Fruit fly (Drosophila melanogaster) whole organism, embryonic: Measurements from ENCODE around the gene CG4456.

Experiments
- CG11456 ChIP-seq: fragments of 200-800 bp; sonication (Bioruptor generic); IDR thresholded peaks from 3 replicates; pipeline ENCODE4 v1.3.6; 2022; ENCODE audit warnings: missing biosample characterization, missing genetic modification characterization
- CG11560 ChIP-seq: fragments of 200-800 bp; sonication (Bioruptor generic); IDR thresholded peaks from 3 replicates; pipeline ENCODE4 v1.3.6; 2022; ENCODE audit warnings: missing biosample characterization, missing genetic modification characterization
- CG11723 ChIP-seq: fragments of 200-800 bp; sonication (Bioruptor generic); optimal IDR thresholded peaks from 2 replicates; lab custom pipeline; 2017; ENCODE audit warnings: missing biosample characterization, mild to moderate bottlenecking, missing genetic modification characterization
- CG15514 ChIP-seq: fragments of 200-800 bp; sonication (Bioruptor generic); optimal IDR thresholded peaks from 3 replicates; lab custom pipeline; 2017; ENCODE audit warnings: missing biosample characterization, missing genetic modification characterization, mild to moderate bottlenecking, moderate library complexity, missing genetic modification reagents
- CG16813 ChIP-seq: fragments of 200-800 bp; sonication (Bioruptor generic); IDR thresholded peaks from 3 replicates; pipeline ENCODE4 v1.3.6; 2022; ENCODE audit warnings: missing biosample characterization, missing genetic modification characterization; ENCODE audit not compliant: partially characterized antibody
- CG16815 ChIP-seq: fragments of 200-800 bp; sonication (Bioruptor generic); optimal IDR thresholded peaks from 3 replicates; lab custom pipeline; 2017; ENCODE audit warnings: missing biosample characterization, mild to moderate bottlenecking, missing genetic modification characterization
- CG17359 ChIP-seq: fragments of 200-800 bp; sonication (Bioruptor generic); optimal IDR thresholded peaks from 3 replicates; lab custom pipeline; 2018; ENCODE audit warnings: missing biosample characterization, mild to moderate bottlenecking, missing genetic modification characterization, moderate library complexity
- CG31365 ChIP-seq: fragments of 200-800 bp; sonication (Bioruptor generic); optimal IDR thresholded peaks from 2 replicates; lab custom pipeline; 2018; ENCODE audit warnings: missing biosample characterization, mild to moderate bottlenecking, missing genetic modification characterization
- CG32772 ChIP-seq: fragments of 200-800 bp; sonication (Bioruptor generic); IDR thresholded peaks from 2 replicates; pipeline ENCODE4 v1.3.6; 2022; ENCODE audit warnings: missing biosample characterization, missing genetic modification characterization
- CG34422 ChIP-seq: fragments of 200-800 bp; sonication (Bioruptor generic); IDR thresholded peaks from 3 replicates; pipeline ENCODE4 v1.3.6; 2022; ENCODE audit warnings: missing biosample characterization, missing genetic modification characterization
- CG3847 ChIP-seq: fragments of 200-800 bp; sonication (Bioruptor generic); IDR thresholded peaks from 2 replicates; pipeline ENCODE4 v1.3.6; 2022; ENCODE audit warnings: missing biosample characterization, missing genetic modification characterization
- CG4820 ChIP-seq: fragments of 200-800 bp; sonication (Bioruptor generic); optimal IDR thresholded peaks from 3 replicates; lab custom pipeline; 2016; ENCODE audit warnings: missing biosample characterization, missing genetic modification characterization
- CG6175 ChIP-seq: fragments of 200-800 bp; sonication (Bioruptor generic); IDR thresholded peaks from 3 replicates; pipeline ENCODE4 v1.3.6; 2022; ENCODE audit warnings: missing biosample characterization, missing genetic modification characterization
- CG6654 ChIP-seq: fragments of 200-800 bp; sonication (Bioruptor generic); optimal IDR thresholded peaks from 2 replicates; lab custom pipeline; 2017; ENCODE audit warnings: missing biosample characterization, mild to moderate bottlenecking, missing genetic modification characterization
- CG6689 ChIP-seq: fragments of 200-800 bp; sonication (Bioruptor generic); IDR thresholded peaks from 2 replicates; pipeline ENCODE4 v1.3.6; 2022; ENCODE audit warnings: missing biosample characterization, missing genetic modification characterization
- CG7987 ChIP-seq: fragments of 200-800 bp; sonication (Bioruptor generic); optimal IDR thresholded peaks from 2 replicates; lab custom pipeline; 2018; ENCODE audit warnings: missing biosample characterization, mild to moderate bottlenecking, missing genetic modification characterization, moderate library complexity
- CG8281 ChIP-seq: fragments of 200-800 bp; sonication (Bioruptor generic); optimal IDR thresholded peaks from 2 replicates; lab custom pipeline; 2018; ENCODE audit warnings: missing biosample characterization, mild to moderate bottlenecking, missing genetic modification characterization, moderate library complexity
- CG8765 ChIP-seq: fragments of 200-800 bp; sonication (Bioruptor generic); IDR thresholded peaks from 2 replicates; pipeline ENCODE4 v1.3.6; 2022; ENCODE audit warnings: missing biosample characterization, missing genetic modification characterization
- CrebB ChIP-seq: fragments of 200-800 bp; sonication (Bioruptor generic); optimal IDR thresholded peaks from 3 replicates; lab custom pipeline; 2018; ENCODE audit warnings: missing biosample characterization, mild to moderate bottlenecking, missing genetic modification characterization
- Doc3 ChIP-seq: fragments of 200-800 bp; sonication (Bioruptor generic); IDR thresholded peaks from 3 replicates; pipeline ENCODE4 v1.3.6; 2022; ENCODE audit warnings: missing biosample characterization, missing genetic modification characterization; ENCODE audit not compliant: partially characterized antibody
- Drgx ChIP-seq: fragments of 200-800 bp; sonication (Bioruptor generic); IDR thresholded peaks from 2 replicates; pipeline ENCODE4 v1.3.6; 2022; ENCODE audit warnings: missing biosample characterization, missing genetic modification characterization
- Fer1 ChIP-seq: fragments of 200-800 bp; sonication (Bioruptor generic); optimal IDR thresholded peaks from 2 replicates; lab custom pipeline; 2017; ENCODE audit warnings: missing biosample characterization, mild to moderate bottlenecking, missing genetic modification characterization
- Gug ChIP-seq: fragments of 200-800 bp; sonication (Bioruptor generic); IDR thresholded peaks from 4 replicates; pipeline ENCODE4 v1.3.6; 2022; ENCODE audit warnings: missing biosample characterization, missing genetic modification characterization
- Lhr ChIP-seq: fragments of 200-800 bp; sonication (Bioruptor generic); optimal IDR thresholded peaks from 3 replicates; lab custom pipeline; 2017; ENCODE audit warnings: mild to moderate bottlenecking, missing biosample characterization, missing genetic modification reagents, missing genetic modification characterization
- MBD-R2 ChIP-seq: fragments of 200-800 bp; sonication (Bioruptor generic); IDR thresholded peaks from 2 replicates; pipeline ENCODE4 v1.3.6; 2022; ENCODE audit warnings: missing biosample characterization, missing genetic modification characterization
- NC2β ChIP-seq: fragments of 200-800 bp; sonication (Bioruptor generic); optimal IDR thresholded peaks from 2 replicates; lab custom pipeline; 2016; ENCODE audit warnings: missing biosample characterization, missing genetic modification characterization
- Rfx ChIP-seq: fragments of 200-800 bp; sonication (Bioruptor generic); IDR thresholded peaks from 2 replicates; pipeline ENCODE4 v1.3.6; 2022; ENCODE audit warnings: missing biosample characterization, missing genetic modification characterization
- Rx ChIP-seq: fragments of 200-800 bp; sonication (Bioruptor generic); IDR thresholded peaks from 2 replicates; pipeline ENCODE4 v1.3.6; 2022; ENCODE audit warnings: missing biosample characterization, missing genetic modification characterization
- Xrp1 ChIP-seq: fragments of 200-800 bp; sonication (Bioruptor generic); IDR thresholded peaks from 2 replicates; pipeline ENCODE4 v1.3.6; 2022; ENCODE audit warnings: missing biosample characterization, missing genetic modification characterization
- ac ChIP-seq: fragments of 200-800 bp; sonication (Bioruptor generic); optimal IDR thresholded peaks from 3 replicates; lab custom pipeline; 2017; ENCODE audit warnings: missing biosample characterization, mild to moderate bottlenecking, missing genetic modification characterization
- ara ChIP-seq: fragments of 200-800 bp; sonication (Bioruptor generic); IDR thresholded peaks from 2 replicates; pipeline ENCODE4 v1.3.6; 2022; ENCODE audit warnings: missing biosample characterization, missing genetic modification characterization
- ase ChIP-seq: fragments of 200-800 bp; sonication (Bioruptor generic); IDR thresholded peaks from 3 replicates; pipeline ENCODE4 v1.3.6; 2022; ENCODE audit warnings: missing biosample characterization, missing genetic modification characterization
- ci ChIP-seq: fragments of 200-800 bp; sonication (Bioruptor generic); IDR thresholded peaks from 3 replicates; pipeline ENCODE4 v1.3.6; 2022; ENCODE audit warnings: missing biosample characterization, missing genetic modification characterization
- dysf ChIP-seq: fragments of 200-800 bp; sonication (Bioruptor generic); IDR thresholded peaks from 3 replicates; pipeline ENCODE4 v1.3.6; 2022; ENCODE audit warnings: missing biosample characterization, missing genetic modification characterization
- emc ChIP-seq: fragments of 200-800 bp; sonication (Bioruptor generic); optimal IDR thresholded peaks from 2 replicates; lab custom pipeline; 2016; ENCODE audit warnings: missing biosample characterization, missing genetic modification characterization
- gcm ChIP-seq: fragments of 200-800 bp; sonication (Bioruptor generic); optimal IDR thresholded peaks from 2 replicates; lab custom pipeline; 2019; ENCODE audit warnings: missing biosample characterization, mild to moderate bottlenecking, missing genetic modification characterization, moderate library complexity
- gfzf ChIP-seq: fragments of 200-800 bp; sonication (Bioruptor generic); optimal IDR thresholded peaks from 2 replicates; lab custom pipeline; 2016; ENCODE audit warnings: missing biosample characterization, mild to moderate bottlenecking, missing genetic modification characterization, moderate library complexity
- gsb ChIP-seq: fragments of 200-800 bp; sonication (Bioruptor generic); IDR thresholded peaks from 2 replicates; pipeline ENCODE4 v1.3.6; 2022; ENCODE audit warnings: missing biosample characterization, missing genetic modification characterization
- inv ChIP-seq: fragments of 200-800 bp; sonication (Bioruptor generic); IDR thresholded peaks from 2 replicates; pipeline ENCODE4 v1.3.6; 2022; ENCODE audit warnings: missing biosample characterization, missing genetic modification characterization; ENCODE audit not compliant: partially characterized antibody
- kni ChIP-seq: fragments of 200-800 bp; sonication (Bioruptor generic); optimal IDR thresholded peaks from 3 replicates; lab custom pipeline; 2017; ENCODE audit warnings: mild to moderate bottlenecking, missing biosample characterization, missing genetic modification reagents, missing genetic modification characterization
- maf-S ChIP-seq: fragments of 200-800 bp; sonication (Bioruptor generic); optimal IDR thresholded peaks from 2 replicates; lab custom pipeline; 2016; ENCODE audit warnings: missing biosample characterization, missing genetic modification characterization
- pfk ChIP-seq: fragments of 200-800 bp; sonication (Bioruptor generic); optimal IDR thresholded peaks from 2 replicates; lab custom pipeline; 2018; ENCODE audit warnings: missing biosample characterization, mild to moderate bottlenecking, missing genetic modification characterization, moderate library complexity
- pzg ChIP-seq: fragments of 200-800 bp; sonication (Bioruptor generic); optimal IDR thresholded peaks from 3 replicates; lab custom pipeline; 2018; ENCODE audit warnings: missing biosample characterization, mild to moderate bottlenecking, missing genetic modification characterization, moderate library complexity
- ro ChIP-seq: fragments of 200-800 bp; sonication (Bioruptor generic); IDR thresholded peaks from 2 replicates; pipeline ENCODE4 v1.3.6; 2022; ENCODE audit warnings: missing biosample characterization, missing genetic modification characterization
- row ChIP-seq: fragments of 200-800 bp; sonication (Bioruptor generic); IDR thresholded peaks from 3 replicates; pipeline ENCODE4 v1.3.6; 2022; ENCODE audit warnings: missing biosample characterization, missing genetic modification characterization
- slbo ChIP-seq: fragments of 200-800 bp; sonication (Bioruptor generic); IDR thresholded peaks from 2 replicates; pipeline ENCODE4 v1.3.6; 2022; ENCODE audit warnings: missing biosample characterization, missing genetic modification characterization
- ttk ChIP-seq: fragments of 200-800 bp; sonication (Bioruptor generic); IDR thresholded peaks from 2 replicates; pipeline ENCODE4 v2.1.2; 2022; ENCODE audit warnings: missing biosample characterization, missing genetic modification characterization
- unpg ChIP-seq: fragments of 200-800 bp; sonication (Bioruptor generic); optimal IDR thresholded peaks from 3 replicates; lab custom pipeline; 2018; ENCODE audit warnings: missing biosample characterization, mild to moderate bottlenecking, missing genetic modification characterization, moderate library complexity
- vfl ChIP-seq: fragments of 200-800 bp; sonication (Bioruptor generic); optimal IDR thresholded peaks from 2 replicates; lab custom pipeline; 2016; ENCODE audit warnings: missing biosample characterization, missing genetic modification characterization

The CG4456 gene

dm6 chr3L:9410754-9411423, 38.4 kb downstream of the CG4456 start, which contains the start of the genes CG4022 and Cpsf5 (continued):
- TF ChIP-seq Drgx (peak; percentile 39), Doc3 (GFP tag; lab: Robert Waterston, UW) (no peak), CG8765 (GFP tag; lab: Robert Waterston, UW) (peak; percentile 66; the same call in 1 of the 2 replicates), Rx (peak; percentile 38; the same call in 1 of the 2 replicates), CG32772 (GFP tag; lab: Robert Waterston, UW) (peak; percentile 79), inv (GFP tag; lab: Robert Waterston, UW) (peak; percentile 49; the same call in 1 of the 2 replicates), Gug (GFP tag; lab: Robert Waterston, UW) (peak; percentile 58; the same call in 3 of the 4 replicates), emc (GFP tag; lab: Kevin White, UChicago) (peak; percentile 27), CG11456 (GFP tag; lab: Robert Waterston, UW) (peak; percentile 78; the same call in 2 of the 3 replicates), CG34422 (GFP tag; lab: Robert Waterston, UW) (peak; percentile 80), CG3847 (GFP tag; lab: Robert Waterston, UW) (peak; percentile 88), CG17359 (tag; lab: Kevin White, UChicago) (peak; percentile 74), CG11723 (GFP tag; lab: Kevin White, UChicago) (peak; percentile 52), CG11560 (tag; lab: Robert Waterston, UW) (0 out of 3 replicates have a peak, but pooled peaks have one; percentile 20), gsb (GFP tag; lab: Robert Waterston, UW) (peak; percentile 39; the same call in 1 of the 2 replicates), NC2β (GFP tag; lab: Kevin White, UChicago) (peak; percentile 44), dysf (GFP tag; lab: Robert Waterston, UW) (peak; percentile 84), CG16815 (GFP tag; lab: Kevin White, UChicago) (peak; percentile 70), MBD-R2 (peak; percentile 84), pzg (GFP tag; lab: Kevin White, UChicago) (peak; percentile 82), Lhr (GFP tag; lab: Kevin White, UChicago) (peak; percentile 80), maf-S (GFP tag; lab: Kevin White, UChicago) (peak; percentile 49), ro (GFP tag; lab: Robert Waterston, UW) (no peak), CG6654 (GFP tag; lab: Kevin White, UChicago) (no peak), gfzf (GFP tag; lab: Kevin White, UChicago) (peak; percentile 71), Fer1 (GFP tag; lab: Kevin White, UChicago) (peak; percentile 82), ci (GFP tag; lab: Robert Waterston, UW) (peak; percentile 90), kni (GFP tag; lab: Kevin White, UChicago) (peak; percentile 93), vfl (GFP tag; lab: Kevin White, UChicago) (peak; percentile 54), CG8281 (peak; percentile 36), ara (GFP tag; lab: Robert Waterston, UW) (peak; percentile 87), row (GFP tag; lab: Robert Waterston, UW) (peak; percentile 95), pfk (GFP tag; lab: Kevin White, UChicago) (no peak), ttk (GFP tag; lab: Robert Waterston, UW) (peak; percentile 77), Xrp1 (GFP tag; lab: Robert Waterston, UW) (peak; percentile 89), CrebB (tag; lab: Kevin White, UChicago) (peak; percentile 75), ase (peak; percentile 73; the same call in 2 of the 3 replicates), unpg (GFP tag; lab: Kevin White, UChicago) (peak; percentile 87), ac (peak; percentile 20), CG6175 (peak; percentile 19; the same call in 1 of the 3 replicates), CG7987 (GFP tag; lab: Kevin White, UChicago) (no peak), Rfx (GFP tag; lab: Robert Waterston, UW) (peak; percentile 88), slbo (GFP tag; lab: Robert Waterston, UW) (peak; percentile 90), CG6689 (GFP tag; lab: Robert Waterston, UW) (peak; percentile 79), CG4820 (GFP tag; lab: Kevin White, UChicago) (peak; percentile 61), CG16813 (GFP tag; lab: Robert Waterston, UW) (peak; percentile 48; the same call in 1 of the 3 replicates), CG15514 (GFP tag; lab: Kevin White, UChicago) (peak; percentile 100), gcm (GFP tag; lab: Kevin White, UChicago) (peak; percentile 78), CG31365 (tag; lab: Kevin White, UChicago) (peak; percentile 13)
